Fruit fly (Drosophila melanogaster): Measurements from ENCODE around the gene CG9114.

DNA sequence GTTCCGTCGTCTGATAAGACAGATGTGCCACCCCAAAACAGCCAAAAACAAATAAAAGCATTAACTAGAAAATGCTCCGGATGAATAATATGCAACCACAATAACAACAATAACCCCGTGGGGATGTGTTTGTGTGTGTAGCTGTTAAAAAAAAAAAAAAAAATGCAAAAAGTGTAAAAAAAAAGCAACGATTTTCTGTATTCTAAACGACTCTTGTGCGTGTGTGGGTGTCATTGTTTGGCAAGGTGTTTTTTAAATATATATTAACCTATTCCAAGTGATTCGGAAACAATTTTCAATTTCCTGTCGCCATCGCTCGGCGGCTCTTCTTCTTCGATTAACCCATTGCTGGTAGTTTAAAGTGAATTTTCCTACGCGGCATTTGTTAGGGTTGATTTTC lies 12.4 kb downstream of the CG9114 start:
- TF ChIP-seq Crg-1 (GFP tag; optimal IDR thresholded peaks at IDR 0.05) = no peak
- no peak for TF ChIP-seq CG33017 (tag; optimal IDR thresholded peaks at IDR 0.05)
- TF ChIP-seq cic (GFP tag; optimal IDR thresholded peaks at IDR 0.05) = no peak
- peak; percentile 16 for TF ChIP-seq tj (GFP tag; optimal IDR thresholded peaks at IDR 0.05)
